Worm (Caenorhabditis elegans) whole organism, early embryonic: Measurements from ENCODE around the gene sucg-1.

Source experiments
- B0310.2 ChIP-seq: sonication (generic microtip); optimal IDR thresholded peaks from 2 replicates; lab custom pipeline; 2016; ENCODE audit warnings: mild to moderate bottlenecking, missing genetic modification characterization, missing compliant biosample characterization
- F13C5.2 ChIP-seq: sonication (generic microtip); optimal IDR thresholded peaks from 2 replicates; lab custom pipeline; 2017; ENCODE audit warnings: mild to moderate bottlenecking, missing genetic modification characterization, inconsistent platforms, missing compliant biosample characterization
- ama-1 ChIP-seq: fragments of 150-350 bp; optimal IDR thresholded peaks from 2 replicates; lab custom pipeline; 2014
- ceh-13 ChIP-seq: fragments of 200-800 bp; sonication (Bioruptor generic); optimal IDR thresholded peaks from 2 replicates; lab custom pipeline; 2018; ENCODE audit warnings: mild to moderate bottlenecking, missing genetic modification characterization, missing compliant biosample characterization
- flt-1 ChIP-seq: fragments of 200-800 bp; sonication (Bioruptor generic); IDR thresholded peaks from 2 replicates; pipeline ENCODE4 v1.3.6; 2022; ENCODE audit warnings: missing genetic modification characterization, missing compliant biosample characterization
- hmbx-1 ChIP-seq: sonication (generic microtip); optimal IDR thresholded peaks from 2 replicates; lab custom pipeline; 2016; ENCODE audit warnings: mild to moderate bottlenecking, missing genetic modification characterization, missing compliant biosample characterization
- hmg-4 ChIP-seq: fragments of 200-800 bp; sonication (Bioruptor generic); optimal IDR thresholded peaks from 2 replicates; lab custom pipeline; 2018; ENCODE audit warnings: mild to moderate bottlenecking, missing genetic modification characterization, missing compliant biosample characterization
- hnd-1 ChIP-seq: sonication (generic microtip); optimal IDR thresholded peaks from 2 replicates; lab custom pipeline; 2016; ENCODE audit warnings: missing genetic modification characterization, missing compliant biosample characterization
- scrt-1 ChIP-seq: fragments of 200-800 bp; sonication (Bioruptor generic); IDR thresholded peaks from 2 replicates; pipeline ENCODE4 v1.3.6; 2022; ENCODE audit warnings: missing genetic modification characterization, missing compliant biosample characterization
- sea-1 ChIP-seq: fragments of 200-800 bp; sonication (Bioruptor generic); conservative IDR thresholded peaks from 2 replicates; pipeline ENCODE4 v1.3.6; 2022; ENCODE audit warnings: missing genetic modification characterization, missing compliant biosample characterization
- tbx-37 ChIP-seq: fragments of 200-800 bp; sonication (Bioruptor generic); conservative IDR thresholded peaks from 2 replicates; pipeline ENCODE4 v1.3.6; 2022; ENCODE audit warnings: missing genetic modification reagents, missing genetic modification characterization, missing compliant biosample characterization

ce11 chrIV:7724912-7725311 lies 3.8 kb upstream of the sucg-1 start:
- TF ChIP-seq flt-1 (GFP tag; lab: Robert Waterston, UW) (no peak), ama-1 (lab: Kevin White, UChicago) (no peak), hmg-4 (GFP tag; lab: Kevin White, UChicago) (no peak), scrt-1 (no peak), F13C5.2 (tag; lab: Kevin White, UChicago) (no peak), ceh-13 (no peak), hnd-1 (tag; lab: Kevin White, UChicago) (no peak), sea-1 (no peak), B0310.2 (tag; lab: Kevin White, UChicago) (no peak), hmbx-1 (tag; lab: Kevin White, UChicago) (no peak), tbx-37 (GFP tag; lab: Robert Waterston, UW) (no peak)
